Fruit fly (Drosophila melanogaster) whole organism, embryonic: Measurements from ENCODE around the gene Men.

Source experiments
- Ada2b ChIP-seq: fragments of 200-800 bp; sonication (Bioruptor generic); IDR thresholded peaks from 2 replicates; pipeline ENCODE4 v1.3.6; 2022; ENCODE audit warnings: missing biosample characterization, missing genetic modification characterization
- Blimp-1 ChIP-seq: fragments of 200-800 bp; sonication (Bioruptor generic); optimal IDR thresholded peaks from 3 replicates; lab custom pipeline; 2018; ENCODE audit warnings: missing biosample characterization, missing genetic modification characterization, mild to moderate bottlenecking, moderate library complexity, missing genetic modification reagents
- CG10543 ChIP-seq: fragments of 200-800 bp; sonication (Bioruptor generic); optimal IDR thresholded peaks from 3 replicates; lab custom pipeline; 2017; ENCODE audit warnings: missing biosample characterization, mild to moderate bottlenecking, missing genetic modification characterization, moderate library complexity
- CG11504 ChIP-seq: fragments of 200-800 bp; sonication (Bioruptor generic); optimal IDR thresholded peaks from 3 replicates; lab custom pipeline; 2019; ENCODE audit warnings: missing biosample characterization, mild to moderate bottlenecking, missing genetic modification characterization, moderate library complexity
- CG12071 ChIP-seq: fragments of 200-800 bp; sonication (Bioruptor generic); optimal IDR thresholded peaks from 3 replicates; lab custom pipeline; 2018; ENCODE audit warnings: missing biosample characterization, mild to moderate bottlenecking, missing genetic modification characterization
- CG12391 ChIP-seq: fragments of 200-800 bp; sonication (Bioruptor generic); optimal IDR thresholded peaks from 3 replicates; lab custom pipeline; 2018; ENCODE audit warnings: missing biosample characterization, mild to moderate bottlenecking, missing genetic modification characterization, moderate library complexity
- CG12744 ChIP-seq: fragments of 200-800 bp; sonication (Bioruptor generic); optimal IDR thresholded peaks from 2 replicates; lab custom pipeline; 2016; ENCODE audit warnings: missing biosample characterization, missing genetic modification characterization
- CG13894 ChIP-seq: fragments of 200-800 bp; sonication (Bioruptor generic); optimal IDR thresholded peaks from 3 replicates; lab custom pipeline; 2018; ENCODE audit warnings: missing biosample characterization, mild to moderate bottlenecking, missing genetic modification characterization, moderate library complexity
- CG15269 ChIP-seq: fragments of 200-800 bp; sonication (Bioruptor generic); optimal IDR thresholded peaks from 2 replicates; lab custom pipeline; 2018; ENCODE audit warnings: missing biosample characterization, mild to moderate bottlenecking, missing genetic modification characterization, moderate library complexity
- CG1647 ChIP-seq: fragments of 200-800 bp; sonication (Bioruptor generic); optimal IDR thresholded peaks from 3 replicates; lab custom pipeline; 2016; ENCODE audit warnings: missing biosample characterization, missing genetic modification characterization
- CG30020 ChIP-seq: fragments of 200-800 bp; optimal IDR thresholded peaks from 2 replicates; lab custom pipeline; 2019; ENCODE audit warnings: missing biosample characterization, mild to moderate bottlenecking, missing genetic modification characterization, moderate library complexity
- CG31388 ChIP-seq: fragments of 200-800 bp; sonication (Bioruptor generic); optimal IDR thresholded peaks from 2 replicates; lab custom pipeline; 2016; ENCODE audit warnings: missing biosample characterization, missing genetic modification characterization
- CG3281 ChIP-seq: fragments of 200-800 bp; sonication (Bioruptor generic); optimal IDR thresholded peaks from 3 replicates; lab custom pipeline; 2017; ENCODE audit warnings: missing biosample characterization, mild to moderate bottlenecking, missing genetic modification characterization
- CG34376 ChIP-seq: fragments of 200-800 bp; sonication (Bioruptor generic); optimal IDR thresholded peaks from 2 replicates; lab custom pipeline; 2018; ENCODE audit warnings: missing biosample characterization, mild to moderate bottlenecking, missing genetic modification characterization
- CG3838 ChIP-seq: fragments of 200-800 bp; sonication (Bioruptor generic); optimal IDR thresholded peaks from 3 replicates; lab custom pipeline; 2016; ENCODE audit warnings: missing biosample characterization, missing genetic modification characterization
- CG6765 ChIP-seq: fragments of 200-800 bp; sonication (Bioruptor generic); optimal IDR thresholded peaks from 3 replicates; lab custom pipeline; 2017; ENCODE audit warnings: missing biosample characterization, mild to moderate bottlenecking, missing genetic modification characterization
- CG7987 ChIP-seq: fragments of 200-800 bp; sonication (Bioruptor generic); optimal IDR thresholded peaks from 2 replicates; lab custom pipeline; 2018; ENCODE audit warnings: missing biosample characterization, mild to moderate bottlenecking, missing genetic modification characterization, moderate library complexity
- CG9215 ChIP-seq: fragments of 200-800 bp; sonication (Bioruptor generic); IDR thresholded peaks from 2 replicates; pipeline ENCODE4 v1.3.6; 2022; ENCODE audit warnings: missing biosample characterization, missing genetic modification characterization
- CHES-1-like ChIP-seq: fragments of 200-800 bp; sonication (Bioruptor generic); optimal IDR thresholded peaks from 2 replicates; lab custom pipeline; 2016; ENCODE audit warnings: missing biosample characterization, missing genetic modification characterization
- CrebB ChIP-seq: fragments of 200-800 bp; sonication (Bioruptor generic); optimal IDR thresholded peaks from 3 replicates; lab custom pipeline; 2018; ENCODE audit warnings: missing biosample characterization, mild to moderate bottlenecking, missing genetic modification characterization
- HLH54F ChIP-seq: fragments of 200-800 bp; sonication (Bioruptor generic); optimal IDR thresholded peaks from 3 replicates; lab custom pipeline; 2016; ENCODE audit warnings: missing biosample characterization, missing genetic modification characterization
- Hey ChIP-seq: fragments of 200-800 bp; sonication (Bioruptor generic); optimal IDR thresholded peaks from 3 replicates; lab custom pipeline; 2018; ENCODE audit warnings: missing biosample characterization, mild to moderate bottlenecking, missing genetic modification characterization
- Hmr ChIP-seq: fragments of 200-800 bp; sonication (Bioruptor generic); optimal IDR thresholded peaks from 3 replicates; lab custom pipeline; 2017; ENCODE audit warnings: mild to moderate bottlenecking, missing biosample characterization, missing genetic modification reagents, missing genetic modification characterization
- Meics ChIP-seq: fragments of 200-800 bp; sonication (Bioruptor generic); optimal IDR thresholded peaks from 2 replicates; lab custom pipeline; 2017; ENCODE audit warnings: missing biosample characterization, mild to moderate bottlenecking, missing genetic modification characterization
- Myb ChIP-seq: fragments of 200-800 bp; sonication (Bioruptor generic); optimal IDR thresholded peaks from 2 replicates; lab custom pipeline; 2016; ENCODE audit warnings: missing biosample characterization, missing genetic modification characterization
- Rfx ChIP-seq: fragments of 200-800 bp; sonication (Bioruptor generic); IDR thresholded peaks from 2 replicates; pipeline ENCODE4 v1.3.6; 2022; ENCODE audit warnings: missing biosample characterization, missing genetic modification characterization
- Trl ChIP-seq, 3 experiments: fragments of >200 bp in 2 of 3; fragments of 200-800 bp in 1 of 3; sonication (Bioruptor generic) in 1 of 3; optimal IDR thresholded peaks; 2 replicates in 1 of 3; 3 replicates in 2 of 3; lab custom pipeline; 2016 to 2017; ENCODE audit warnings: missing biosample characterization in 1 of 3, missing genetic modification characterization in 1 of 3
- Xrp1 ChIP-seq: fragments of 200-800 bp; sonication (Bioruptor generic); IDR thresholded peaks from 2 replicates; pipeline ENCODE4 v1.3.6; 2022; ENCODE audit warnings: missing biosample characterization, missing genetic modification characterization
- ash1 ChIP-seq: fragments of 200-800 bp; sonication (Bioruptor generic); optimal IDR thresholded peaks from 2 replicates; lab custom pipeline; 2018; ENCODE audit warnings: missing biosample characterization, mild to moderate bottlenecking, missing genetic modification characterization
- bcd ChIP-seq: fragments of 200-800 bp; sonication (Bioruptor generic); optimal IDR thresholded peaks from 2 replicates; lab custom pipeline; 2017; ENCODE audit warnings: missing biosample characterization, mild to moderate bottlenecking, missing genetic modification characterization
- cwo ChIP-seq: fragments of 200-800 bp; sonication (Bioruptor generic); optimal IDR thresholded peaks from 3 replicates; lab custom pipeline; 2017; ENCODE audit warnings: missing biosample characterization, missing genetic modification characterization, mild to moderate bottlenecking, moderate library complexity, missing genetic modification reagents
- danr ChIP-seq: fragments of 200-800 bp; sonication (Bioruptor generic); IDR thresholded peaks from 2 replicates; pipeline ENCODE4 v1.3.6; 2022; ENCODE audit warnings: missing biosample characterization, missing genetic modification characterization
- dimm ChIP-seq: fragments of 200-800 bp; sonication (Bioruptor generic); IDR thresholded peaks from 2 replicates; pipeline ENCODE4 v1.3.6; 2022; ENCODE audit warnings: missing biosample characterization, missing genetic modification characterization
- dmrt11E ChIP-seq: fragments of 200-800 bp; sonication (Bioruptor generic); optimal IDR thresholded peaks from 3 replicates; lab custom pipeline; 2018; ENCODE audit warnings: missing biosample characterization, mild to moderate bottlenecking, missing genetic modification characterization, moderate library complexity
- exex ChIP-seq: fragments of 200-800 bp; sonication (Bioruptor generic); optimal IDR thresholded peaks from 4 replicates; lab custom pipeline; 2018; ENCODE audit warnings: missing biosample characterization, mild to moderate bottlenecking, missing genetic modification characterization, moderate library complexity
- fd3F ChIP-seq: fragments of 200-800 bp; sonication (Bioruptor generic); optimal IDR thresholded peaks from 2 replicates; lab custom pipeline; 2018; ENCODE audit warnings: missing biosample characterization, mild to moderate bottlenecking, missing genetic modification characterization, moderate library complexity
- ftz-f1 ChIP-seq: fragments of 200-800 bp; sonication (Bioruptor generic); optimal IDR thresholded peaks from 2 replicates; lab custom pipeline; 2016; ENCODE audit warnings: missing biosample characterization, missing genetic modification characterization
- hth ChIP-seq: fragments of >200 bp; optimal IDR thresholded peaks from 2 replicates; lab custom pipeline; 2017; ENCODE audit warnings: inconsistent platforms
- inv ChIP-seq: fragments of 200-800 bp; sonication (Bioruptor generic); IDR thresholded peaks from 2 replicates; pipeline ENCODE4 v1.3.6; 2022; ENCODE audit warnings: missing biosample characterization, missing genetic modification characterization; ENCODE audit not compliant: partially characterized antibody
- kah ChIP-seq: fragments of 200-800 bp; sonication (Bioruptor generic); optimal IDR thresholded peaks from 2 replicates; lab custom pipeline; 2018; ENCODE audit warnings: missing biosample characterization, mild to moderate bottlenecking, missing genetic modification characterization
- kni ChIP-seq: fragments of 200-800 bp; sonication (Bioruptor generic); optimal IDR thresholded peaks from 3 replicates; lab custom pipeline; 2017; ENCODE audit warnings: mild to moderate bottlenecking, missing biosample characterization, missing genetic modification reagents, missing genetic modification characterization
- lab ChIP-seq: fragments of 200-800 bp; sonication (Bioruptor generic); optimal IDR thresholded peaks from 3 replicates; lab custom pipeline; 2017; ENCODE audit warnings: missing biosample characterization, missing genetic modification characterization, mild to moderate bottlenecking, moderate library complexity, missing genetic modification reagents
- lov ChIP-seq, 2 experiments: fragments of 200-800 bp in 1 of 2; fragments of >200 bp in 1 of 2; sonication (Bioruptor generic) in 1 of 2; IDR thresholded peaks in 1 of 2; optimal IDR thresholded peaks in 1 of 2; 2 replicates in 1 of 2; 3 replicates in 1 of 2; pipeline versions ENCODE4 v1.3.6 to Lab custom; 2017 to 2022; ENCODE audit warnings: missing biosample characterization in 1 of 2, missing genetic modification characterization in 1 of 2
- mirr ChIP-seq: fragments of 200-800 bp; sonication (Bioruptor generic); optimal IDR thresholded peaks from 3 replicates; lab custom pipeline; 2018; ENCODE audit warnings: missing biosample characterization, mild to moderate bottlenecking, missing genetic modification characterization
- pita ChIP-seq: fragments of 200-800 bp; sonication (Bioruptor generic); optimal IDR thresholded peaks from 2 replicates; lab custom pipeline; 2017; ENCODE audit warnings: missing biosample characterization, mild to moderate bottlenecking, missing genetic modification characterization
- pros ChIP-seq: fragments of 200-800 bp; sonication (Bioruptor generic); optimal IDR thresholded peaks from 3 replicates; lab custom pipeline; 2019; ENCODE audit warnings: missing biosample characterization, mild to moderate bottlenecking, missing genetic modification characterization, moderate library complexity
- run ChIP-seq: fragments of 200-800 bp; sonication (Bioruptor generic); optimal IDR thresholded peaks from 3 replicates; lab custom pipeline; 2018; ENCODE audit warnings: missing biosample characterization, mild to moderate bottlenecking, missing genetic modification characterization
- sug ChIP-seq: fragments of 200-800 bp; optimal IDR thresholded peaks from 2 replicates; lab custom pipeline; 2019; ENCODE audit warnings: missing biosample characterization, mild to moderate bottlenecking, missing genetic modification characterization, moderate library complexity
- ttk ChIP-seq: fragments of 200-800 bp; sonication (Bioruptor generic); IDR thresholded peaks from 2 replicates; pipeline ENCODE4 v2.1.2; 2022; ENCODE audit warnings: missing biosample characterization, missing genetic modification characterization

The Men gene

dm6 chr3R:12716251-12716650, 6.0 kb downstream of the Men start (continued):
- TF ChIP-seq exex (tag; lab: Kevin White, UChicago) (peak; percentile 84), CrebB (tag; lab: Kevin White, UChicago) (peak; percentile 1), Blimp-1 (GFP tag; lab: Kevin White, UChicago) (peak; percentile 28), CG30020 (tag; lab: Kevin White, UChicago) (no peak), fd3F (GFP tag; lab: Kevin White, UChicago) (peak; percentile 14), danr (GFP tag; lab: Robert Waterston, UW) (no peak), kah (GFP tag; lab: Kevin White, UChicago) (no peak), Myb (GFP tag; lab: Kevin White, UChicago) (no peak), ash1 (GFP tag; lab: Kevin White, UChicago) (no peak), CG6765 (GFP tag; lab: Kevin White, UChicago) (peak; percentile 57), CG9215 (GFP tag; lab: Robert Waterston, UW) (no peak), CG15269 (peak; percentile 36), HLH54F (GFP tag; lab: Kevin White, UChicago) (no peak), Hey (tag; lab: Kevin White, UChicago) (no peak), ttk (GFP tag; lab: Robert Waterston, UW) (no peak), CG3838 (GFP tag; lab: Kevin White, UChicago) (peak; percentile 8), mirr (GFP tag; lab: Kevin White, UChicago) (peak; percentile 84), Xrp1 (GFP tag; lab: Robert Waterston, UW) (0 out of 2 replicates have a peak, but pooled peaks have one; percentile 9), lab (GFP tag; lab: Kevin White, UChicago) (peak; percentile 60), dimm (GFP tag; lab: Robert Waterston, UW) (no peak), CG7987 (GFP tag; lab: Kevin White, UChicago) (peak; percentile 26), CG12071 (peak; percentile 54), CG34376 (GFP tag; lab: Kevin White, UChicago) (peak; percentile 70), Meics (peak; percentile 7), kni (GFP tag; lab: Kevin White, UChicago) (no peak), run (tag; lab: Kevin White, UChicago) (no peak), Trl (optimal IDR thresholded peaks at IDR 0.05; lab: Kevin White, UChicago) (no peak), Trl (GFP tag; optimal IDR thresholded peaks at IDR 0.05; lab: Kevin White, UChicago) (no peak), Hmr (GFP tag; lab: Kevin White, UChicago) (peak; percentile 23), Rfx (GFP tag; lab: Robert Waterston, UW) (peak; percentile 23; the same call in 1 of the 2 replicates), CG13894 (peak; percentile 19), CG3281 (GFP tag; lab: Kevin White, UChicago) (peak; percentile 16)

dm6 chr3R:12715253-12715652, 7.0 kb downstream of the Men start:
- TF ChIP-seq Ada2b (GFP tag; lab: Robert Waterston, UW) (no peak), inv (no peak), CG11504 (tag; lab: Kevin White, UChicago) (no peak), CG12744 (GFP tag; lab: Kevin White, UChicago) (no peak), dmrt11E (tag; lab: Kevin White, UChicago) (no peak), bcd (GFP tag; lab: Kevin White, UChicago) (no peak), ftz-f1 (peak; percentile 15), CHES-1-like (GFP tag; lab: Kevin White, UChicago) (no peak), hth (lab: Kevin White, UChicago) (no peak), sug (tag; lab: Kevin White, UChicago) (peak; percentile 60), lov (optimal IDR thresholded peaks at IDR 0.05; lab: Kevin White, UChicago) (no peak), lov (GFP tag; IDR thresholded peaks at IDR 0.05; lab: Robert Waterston, UW) (0 out of 3 replicates have a peak, but pooled peaks have one; percentile 14), CG34376 (GFP tag; lab: Kevin White, UChicago) (peak; percentile 85), CG1647 (GFP tag; lab: Kevin White, UChicago) (no peak), cwo (GFP tag; lab: Kevin White, UChicago) (peak; percentile 33), pros (no peak), CG12391 (tag; lab: Kevin White, UChicago) (no peak), pita (GFP tag; lab: Kevin White, UChicago) (no peak), CG10543 (peak; percentile 13), CG31388 (GFP tag; lab: Kevin White, UChicago) (no peak)
